Worm (Caenorhabditis elegans) whole organism, L4 larva: ENCODE measurements around the gene fbxb-18.

Experiments
- ama-1 ChIP-seq: fragments of 150-350 bp; optimal IDR thresholded peaks from 2 replicates; lab custom pipeline; 2014; ENCODE audit warnings: inconsistent platforms, mixed read lengths
- attf-4 ChIP-seq: sonication (generic microtip); optimal IDR thresholded peaks from 3 replicates; lab custom pipeline; 2017; ENCODE audit warnings: missing biosample characterization, missing genetic modification characterization
- ceh-82 ChIP-seq: sonication (generic microtip); optimal IDR thresholded peaks from 2 replicates; lab custom pipeline; 2017; ENCODE audit warnings: missing biosample characterization, missing genetic modification characterization
- fos-1 ChIP-seq: fragments of 150-350 bp; optimal IDR thresholded peaks from 2 replicates; lab custom pipeline; 2014; ENCODE audit warnings: missing biosample characterization, missing genetic modification characterization
- hlh-30 ChIP-seq: sonication (generic microtip); optimal IDR thresholded peaks from 2 replicates; lab custom pipeline; 2017; ENCODE audit warnings: antibody characterized with exemption, mild to moderate bottlenecking, missing genetic modification characterization, missing compliant biosample characterization; ENCODE audit not compliant: insufficient read depth
- lin-29 ChIP-seq: fragments of 200-800 bp; sonication (Bioruptor generic); IDR thresholded peaks from 2 replicates; pipeline ENCODE4 v1.3.6; 2022; ENCODE audit warnings: missing genetic modification reagents, missing genetic modification characterization, missing compliant biosample characterization
- pqm-1 ChIP-seq: sonication (generic microtip); optimal IDR thresholded peaks from 2 replicates; lab custom pipeline; 2017; ENCODE audit warnings: missing biosample characterization, missing genetic modification characterization
- ztf-11 ChIP-seq: fragments of 150-350 bp; optimal IDR thresholded peaks from 2 replicates; lab custom pipeline; 2014; ENCODE audit warnings: missing biosample characterization, missing genetic modification characterization

DNA sequence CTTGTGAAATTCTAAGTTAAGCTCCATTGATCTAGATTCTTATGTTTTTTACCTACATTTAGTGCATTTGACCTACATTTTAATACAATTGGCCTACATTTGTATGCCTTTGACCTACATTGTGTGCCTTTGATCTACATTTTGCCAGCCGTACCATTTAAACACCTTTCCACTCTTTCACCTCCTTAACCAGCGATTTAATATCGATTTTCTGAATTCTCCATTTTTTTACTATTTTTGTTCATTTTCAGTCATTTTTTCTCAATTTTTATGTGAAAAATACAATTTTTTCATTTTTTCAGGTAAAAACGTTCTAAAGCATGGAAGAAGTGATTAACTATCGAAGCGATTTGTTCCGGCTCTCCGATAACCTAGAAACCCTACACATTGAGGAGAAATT lies 24.2 kb upstream of the fbxb-18 start, which contains the start of gene btb-7:
- TF ChIP-seq lin-29 = no peak
- TF ChIP-seq fos-1 (tag; lab: Kevin White, UChicago) = no peak
- no peak for TF ChIP-seq hlh-30
- no peak for TF ChIP-seq ceh-82 (tag; lab: Kevin White, UChicago)
- TF ChIP-seq ama-1 (lab: Kevin White, UChicago) = no peak
- no peak for TF ChIP-seq pqm-1 (tag; lab: Kevin White, UChicago)
- no peak for TF ChIP-seq attf-4 (tag; lab: Kevin White, UChicago)
- TF ChIP-seq ztf-11 (tag; lab: Kevin White, UChicago) = no peak
